Worm (Caenorhabditis elegans) whole organism, mixed stage, embryonic: ENCODE results near the gene gldi-6.

Experiments used
- ces-1 ChIP-seq: fragments of 150-350 bp; optimal IDR thresholded peaks from 2 replicates; lab custom pipeline; 2014; ENCODE audit warnings: missing biosample characterization, missing genetic modification reagents, missing genetic modification characterization
- drap-1 ChIP-seq: fragments of 200-800 bp; sonication (Bioruptor generic); optimal IDR thresholded peaks from 3 replicates; lab custom pipeline; 2018; ENCODE audit warnings: mild to moderate bottlenecking, missing genetic modification characterization, missing compliant biosample characterization
- flh-1 ChIP-seq: fragments of 200-800 bp; sonication (Bioruptor generic); optimal IDR thresholded peaks from 2 replicates; lab custom pipeline; 2018; ENCODE audit warnings: mild to moderate bottlenecking, missing genetic modification characterization, moderate library complexity, missing compliant biosample characterization
- nhr-12 ChIP-seq: fragments of 150-350 bp; optimal IDR thresholded peaks from 2 replicates; lab custom pipeline; 2014; ENCODE audit warnings: missing biosample characterization, missing genetic modification characterization
- pha-4 ChIP-seq: fragments of 150-350 bp; optimal IDR thresholded peaks from 2 replicates; lab custom pipeline; 2018; ENCODE audit warnings: missing biosample characterization, missing genetic modification reagents, missing genetic modification characterization
- snpc-4 ChIP-seq: fragments of 150-350 bp; optimal IDR thresholded peaks from 2 replicates; lab custom pipeline; 2014; ENCODE audit warnings: missing biosample characterization, missing genetic modification characterization
- unc-39 ChIP-seq: fragments of 150-350 bp; optimal IDR thresholded peaks from 2 replicates; lab custom pipeline; 2014; ENCODE audit warnings: missing biosample characterization, missing genetic modification characterization
- unc-62 ChIP-seq: fragments of 150-350 bp; optimal IDR thresholded peaks from 2 replicates; lab custom pipeline; 2014; ENCODE audit warnings: missing biosample characterization, missing genetic modification reagents, missing genetic modification characterization

- no peak for TF ChIP-seq drap-1 (GFP tag; lab: Kevin White, UChicago)
- TF ChIP-seq unc-62 (GFP tag; lab: Kevin White, UChicago) = no peak
- TF ChIP-seq pha-4 (tag; lab: Kevin White, UChicago) = no peak
- no peak for TF ChIP-seq snpc-4 (tag; lab: Kevin White, UChicago)
- TF ChIP-seq flh-1 (GFP tag; lab: Kevin White, UChicago) = no peak
- no peak for TF ChIP-seq ces-1 (GFP tag; lab: Kevin White, UChicago)
- TF ChIP-seq unc-39 (tag; lab: Kevin White, UChicago) = no peak
- no peak for TF ChIP-seq nhr-12
Observed at ce11 chrII:3446647-3447046, at the start of gene gldi-6, which contains the start of gene C16C8.20.
